Worm (Caenorhabditis elegans) whole organism, L4/young adult: ENCODE data around the gene Y55F3AM.5.

ENCODE experiments used
- W03F9.2 ChIP-seq: fragments of 150-350 bp; optimal IDR thresholded peaks from 2 replicates; lab custom pipeline; 2014; ENCODE audit warnings: missing biosample characterization, missing genetic modification characterization
- dao-5 ChIP-seq: sonication (generic microtip); optimal IDR thresholded peaks from 2 replicates; lab custom pipeline; 2016; ENCODE audit warnings: missing genotype, missing genetic modification characterization, moderate library complexity, missing compliant biosample characterization
- him-1 ChIP-seq: sonication (generic microtip); optimal IDR thresholded peaks from 2 replicates; lab custom pipeline; 2016; ENCODE audit warnings: missing genotype, missing genetic modification reagents, missing genetic modification characterization, missing compliant biosample characterization

The Y55F3AM.5 gene

ce11 chrIV:998914-999313, at the start of gene Y55F3AM.5:
Gene Y55F3AM.5, plus strand, starts transcription at chrIV:999214.
- no peak for TF ChIP-seq W03F9.2 (tag; lab: Kevin White, UChicago)

- TF ChIP-seq dao-5 (tag; lab: Kevin White, UChicago) = no peak
Measured at ce11 chrIV:949940-950592, 48.9 kb upstream of the Y55F3AM.5 start.

ce11 chrIV:951569-951968, 47.4 kb upstream of the Y55F3AM.5 start:
- TF ChIP-seq dao-5 (tag; lab: Kevin White, UChicago) = no peak
- no peak for TF ChIP-seq W03F9.2 (tag; lab: Kevin White, UChicago)
- no peak for TF ChIP-seq him-1 (tag; lab: Kevin White, UChicago)

ce11 chrIV:953136-953535, 45.9 kb upstream of the Y55F3AM.5 start:
- no peak for TF ChIP-seq dao-5 (tag; lab: Kevin White, UChicago)
- TF ChIP-seq W03F9.2 (tag; lab: Kevin White, UChicago) = no peak
- TF ChIP-seq him-1 (tag; lab: Kevin White, UChicago) = no peak

ce11 chrIV:957820-958219, 41.2 kb upstream of the Y55F3AM.5 start:
- TF ChIP-seq dao-5 (tag; lab: Kevin White, UChicago) (no peak), him-1 (tag; lab: Kevin White, UChicago) (no peak), W03F9.2 (tag; lab: Kevin White, UChicago) (no peak)

- TF ChIP-seq dao-5 (tag; lab: Kevin White, UChicago) (no peak), him-1 (tag; lab: Kevin White, UChicago) (no peak), W03F9.2 (tag; lab: Kevin White, UChicago) (no peak)
Measured at ce11 chrIV:959221-959620, 39.8 kb upstream of the Y55F3AM.5 start, which contains the start of gene plx-1. Gene plx-1, plus strand, starts transcription at chrIV:959521.

- TF ChIP-seq dao-5 (tag; lab: Kevin White, UChicago) (no peak), him-1 (tag; lab: Kevin White, UChicago) (no peak), W03F9.2 (tag; lab: Kevin White, UChicago) (no peak)
Measured at ce11 chrIV:960177-960576, 38.8 kb upstream of the Y55F3AM.5 start.

ce11 chrIV:961862-962261, 37.2 kb upstream of the Y55F3AM.5 start:
- TF ChIP-seq dao-5 (tag; lab: Kevin White, UChicago) (no peak), him-1 (tag; lab: Kevin White, UChicago) (no peak), W03F9.2 (tag; lab: Kevin White, UChicago) (no peak)

- TF ChIP-seq him-1 (tag; lab: Kevin White, UChicago) = no peak
- no peak for TF ChIP-seq W03F9.2 (tag; lab: Kevin White, UChicago)
- no peak for TF ChIP-seq dao-5 (tag; lab: Kevin White, UChicago)
Measured at ce11 chrIV:971122-971521, 27.9 kb upstream of the Y55F3AM.5 start.

- TF ChIP-seq dao-5 (tag; lab: Kevin White, UChicago) (no peak), W03F9.2 (tag; lab: Kevin White, UChicago) (no peak), him-1 (tag; lab: Kevin White, UChicago) (no peak)
Measured at ce11 chrIV:972401-972800, 26.6 kb upstream of the Y55F3AM.5 start.

- no peak for TF ChIP-seq dao-5 (tag; lab: Kevin White, UChicago)
- no peak for TF ChIP-seq him-1 (tag; lab: Kevin White, UChicago)
- TF ChIP-seq W03F9.2 (tag; lab: Kevin White, UChicago) = no peak
Measured at ce11 chrIV:972811-973428, 26.1 kb upstream of the Y55F3AM.5 start.

ce11 chrIV:976372-976771, 22.6 kb upstream of the Y55F3AM.5 start:
- TF ChIP-seq dao-5 (tag; lab: Kevin White, UChicago) (no peak), him-1 (tag; lab: Kevin White, UChicago) (no peak), W03F9.2 (tag; lab: Kevin White, UChicago) (no peak)

ce11 chrIV:983558-983957, 15.5 kb upstream of the Y55F3AM.5 start:
- TF ChIP-seq him-1 (tag; lab: Kevin White, UChicago) (no peak), dao-5 (tag; lab: Kevin White, UChicago) (no peak), W03F9.2 (tag; lab: Kevin White, UChicago) (no peak)

- TF ChIP-seq W03F9.2 (tag; lab: Kevin White, UChicago) (no peak), him-1 (tag; lab: Kevin White, UChicago) (no peak)
Measured at ce11 chrIV:990352-990751, 8.7 kb upstream of the Y55F3AM.5 start, which contains the start of gene egrh-2. Gene egrh-2, minus strand, starts transcription at chrIV:990452.
